Worm (Caenorhabditis elegans): ENCODE data around the gene tbx-34.

- TF ChIP-seq sea-1 (GFP tag; conservative IDR thresholded peaks at IDR 0.05) (no peak), ama-1 (optimal IDR thresholded peaks at IDR 0.05) (no peak), ets-7 (tag; optimal IDR thresholded peaks at IDR 0.05) (no peak), ceh-36 (tag; optimal IDR thresholded peaks at IDR 0.05) (no peak), F13C5.2 (tag; optimal IDR thresholded peaks at IDR 0.05) (no peak), tbx-37 (GFP tag; conservative IDR thresholded peaks at IDR 0.05) (no peak), hmg-4 (GFP tag; optimal IDR thresholded peaks at IDR 0.05) (no peak), hmbx-1 (tag; optimal IDR thresholded peaks at IDR 0.05) (no peak), pes-1 (GFP tag; IDR thresholded peaks at IDR 0.05) (no peak), tbx-11 (GFP tag; IDR thresholded peaks at IDR 0.05) (no peak), B0310.2 (tag; optimal IDR thresholded peaks at IDR 0.05) (no peak), aly-1 (tag; optimal IDR thresholded peaks at IDR 0.05) (no peak), scrt-1 (GFP tag; IDR thresholded peaks at IDR 0.05) (no peak)
Observed at ce11 chrIII:11262089-11262488, 44.0 kb upstream of the tbx-34 start.
